Worm (Caenorhabditis elegans) whole organism, midembryonic: ENCODE results near the gene R10E4.7.

Source experiments
- T22C8.4 ChIP-seq: fragments of 200-800 bp; sonication (Bioruptor generic); IDR thresholded peaks from 2 replicates; pipeline ENCODE4 v1.3.6; 2022; ENCODE audit warnings: missing genetic modification characterization, missing compliant biosample characterization
- cog-1 ChIP-seq: sonication (generic microtip); optimal IDR thresholded peaks from 2 replicates; lab custom pipeline; 2016; ENCODE audit warnings: missing genetic modification characterization, missing compliant biosample characterization
- flt-1 ChIP-seq: fragments of 200-800 bp; sonication (Bioruptor generic); IDR thresholded peaks from 2 replicates; pipeline ENCODE4 v1.3.6; 2022; ENCODE audit warnings: missing genetic modification characterization, missing compliant biosample characterization
- klf-2 ChIP-seq: fragments of 200-800 bp; sonication (Bioruptor generic); conservative IDR thresholded peaks from 2 replicates; pipeline ENCODE4 v1.3.6; 2022; ENCODE audit warnings: missing genetic modification reagents, missing genetic modification characterization, missing compliant biosample characterization
- med-1 ChIP-seq: sonication (generic microtip); optimal IDR thresholded peaks from 2 replicates; lab custom pipeline; 2017; ENCODE audit warnings: missing genetic modification characterization, mild to moderate bottlenecking, missing compliant biosample characterization, antibody characterized with exemption, missing genetic modification reagents; ENCODE audit not compliant: insufficient read depth
- ref-1 ChIP-seq: fragments of 200-800 bp; sonication (Bioruptor generic); conservative IDR thresholded peaks from 2 replicates; pipeline ENCODE4 v1.3.6; 2022; ENCODE audit warnings: missing genetic modification reagents, missing genetic modification characterization, missing compliant biosample characterization
- tab-1 ChIP-seq: fragments of 200-800 bp; sonication (Bioruptor generic); IDR thresholded peaks from 2 replicates; pipeline ENCODE4 v1.3.6; 2022; ENCODE audit warnings: missing genetic modification characterization, missing compliant biosample characterization
- ztf-23 ChIP-seq: fragments of 200-800 bp; sonication (Bioruptor generic); IDR thresholded peaks from 2 replicates; pipeline ENCODE4 v1.3.6; 2022; ENCODE audit warnings: missing genetic modification reagents, missing genetic modification characterization, missing compliant biosample characterization
- ztf-29 ChIP-seq: fragments of 200-800 bp; sonication (Bioruptor generic); IDR thresholded peaks from 2 replicates; pipeline ENCODE4 v1.3.6; 2022; ENCODE audit warnings: missing genetic modification reagents, missing genetic modification characterization, missing compliant biosample characterization

R10E4.7 gene

ce11 chrIII:4317065-4317752 is 22.6 kb downstream of the R10E4.7 start, which contains the start of gene tag-131:
Gene tag-131 (plus strand): TSS chrIII:4317702.
- TF ChIP-seq flt-1 (GFP tag; lab: Robert Waterston, UW) (no peak), ztf-23 (GFP tag; lab: Robert Waterston, UW) (no peak), med-1 (GFP tag; lab: Kevin White, UChicago) (no peak), cog-1 (tag; lab: Kevin White, UChicago) (no peak), ztf-29 (GFP tag; lab: Robert Waterston, UW) (no peak), T22C8.4 (GFP tag; lab: Robert Waterston, UW) (no peak), klf-2 (GFP tag; lab: Robert Waterston, UW) (no peak), ref-1 (GFP tag; lab: Robert Waterston, UW) (no peak), tab-1 (GFP tag; lab: Robert Waterston, UW) (no peak)

ce11 chrIII:4320113-4320512 is 25.5 kb downstream of the R10E4.7 start, which contains the start of gene H38K22.6:
Gene H38K22.6 (plus strand): TSS chrIII:4320413.
- TF ChIP-seq T22C8.4 (GFP tag; lab: Robert Waterston, UW) (no peak), tab-1 (GFP tag; lab: Robert Waterston, UW) (no peak), ztf-23 (GFP tag; lab: Robert Waterston, UW) (no peak), klf-2 (GFP tag; lab: Robert Waterston, UW) (no peak)

ce11 chrIII:4321399-4321798 is 26.8 kb downstream of the R10E4.7 start, which contains the start of gene H38K22.7:
Gene H38K22.7 (plus strand): TSS chrIII:4321699.
- no peak for TF ChIP-seq tab-1 (GFP tag; lab: Robert Waterston, UW)
- TF ChIP-seq T22C8.4 (GFP tag; lab: Robert Waterston, UW) = no peak
- TF ChIP-seq flt-1 (GFP tag; lab: Robert Waterston, UW) = no peak
- TF ChIP-seq med-1 (GFP tag; lab: Kevin White, UChicago) = no peak
- TF ChIP-seq ztf-29 (GFP tag; lab: Robert Waterston, UW) = no peak
- TF ChIP-seq cog-1 (tag; lab: Kevin White, UChicago) = no peak
- no peak for TF ChIP-seq ref-1 (GFP tag; lab: Robert Waterston, UW)
- TF ChIP-seq klf-2 (GFP tag; lab: Robert Waterston, UW) = no peak
- TF ChIP-seq ztf-23 (GFP tag; lab: Robert Waterston, UW) = no peak

DNA sequence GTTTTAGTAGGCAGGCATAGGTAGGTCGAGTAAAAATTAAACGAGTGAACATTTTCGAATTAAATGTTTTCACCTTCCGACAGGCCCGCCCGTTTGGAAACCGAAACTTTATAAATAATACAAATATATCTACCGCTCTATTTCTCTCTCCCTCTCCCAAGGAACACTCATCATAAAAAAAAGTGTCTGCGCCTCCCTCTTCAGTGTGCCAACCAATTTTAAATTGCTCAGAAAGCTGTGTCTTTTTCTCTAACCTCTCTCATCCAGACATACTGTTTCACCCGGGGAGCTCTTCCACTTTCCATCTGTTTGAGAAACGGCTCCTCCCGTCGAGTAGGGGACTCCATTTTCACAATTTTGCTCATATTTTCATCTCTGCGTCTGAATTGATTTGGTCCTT is 28.5 kb downstream of the R10E4.7 start:
- TF ChIP-seq cog-1 (tag; lab: Kevin White, UChicago) = no peak

- TF ChIP-seq flt-1 (GFP tag; lab: Robert Waterston, UW) (no peak), cog-1 (tag; lab: Kevin White, UChicago) (no peak), ztf-23 (GFP tag; lab: Robert Waterston, UW) (no peak), med-1 (GFP tag; lab: Kevin White, UChicago) (no peak)
Observed at ce11 chrIII:4323859-4324258, 29.2 kb downstream of the R10E4.7 start, which contains the start of gene H38K22.9. Gene H38K22.9 (plus strand): TSS chrIII:4324159.

- TF ChIP-seq ztf-23 (GFP tag; lab: Robert Waterston, UW) = no peak
- no peak for TF ChIP-seq cog-1 (tag; lab: Kevin White, UChicago)
- TF ChIP-seq ztf-29 (GFP tag; lab: Robert Waterston, UW) = no peak
- TF ChIP-seq klf-2 (GFP tag; lab: Robert Waterston, UW) = no peak
- no peak for TF ChIP-seq T22C8.4 (GFP tag; lab: Robert Waterston, UW)
- no peak for TF ChIP-seq med-1 (GFP tag; lab: Kevin White, UChicago)
- TF ChIP-seq tab-1 (GFP tag; lab: Robert Waterston, UW) = no peak
- no peak for TF ChIP-seq ref-1 (GFP tag; lab: Robert Waterston, UW)
- no peak for TF ChIP-seq flt-1 (GFP tag; lab: Robert Waterston, UW)
Observed at ce11 chrIII:4328208-4328987, 33.8 kb downstream of the R10E4.7 start.

ce11 chrIII:4330984-4331383 is 36.4 kb downstream of the R10E4.7 start, which contains the start of gene gly-6:
Gene gly-6 (minus strand): TSS chrIII:4331228.
- TF ChIP-seq flt-1 (GFP tag; lab: Robert Waterston, UW) (no peak), med-1 (GFP tag; lab: Kevin White, UChicago) (no peak), cog-1 (tag; lab: Kevin White, UChicago) (no peak), tab-1 (GFP tag; lab: Robert Waterston, UW) (no peak), ztf-29 (GFP tag; lab: Robert Waterston, UW) (no peak), klf-2 (GFP tag; lab: Robert Waterston, UW) (no peak), ref-1 (GFP tag; lab: Robert Waterston, UW) (no peak), ztf-23 (GFP tag; lab: Robert Waterston, UW) (no peak), T22C8.4 (GFP tag; lab: Robert Waterston, UW) (no peak)

- TF ChIP-seq cog-1 (tag; lab: Kevin White, UChicago) (no peak), T22C8.4 (GFP tag; lab: Robert Waterston, UW) (no peak), ref-1 (GFP tag; lab: Robert Waterston, UW) (no peak), flt-1 (GFP tag; lab: Robert Waterston, UW) (no peak), ztf-23 (GFP tag; lab: Robert Waterston, UW) (no peak), tab-1 (GFP tag; lab: Robert Waterston, UW) (no peak), ztf-29 (GFP tag; lab: Robert Waterston, UW) (no peak), klf-2 (GFP tag; lab: Robert Waterston, UW) (no peak), med-1 (GFP tag; lab: Kevin White, UChicago) (no peak)
Observed at ce11 chrIII:4332543-4333042, 38.0 kb downstream of the R10E4.7 start, which contains the start of gene cdk-12. Gene cdk-12 (plus strand): TSS chrIII:4332992.
